Worm (Caenorhabditis elegans) whole organism, L4/young adult: ENCODE data around the gene F37C12.18.

Experiments
- dao-5 ChIP-seq: sonication (generic microtip); optimal IDR thresholded peaks from 2 replicates; lab custom pipeline; 2016; ENCODE audit warnings: missing genotype, missing genetic modification characterization, moderate library complexity, missing compliant biosample characterization
- him-1 ChIP-seq: sonication (generic microtip); optimal IDR thresholded peaks from 2 replicates; lab custom pipeline; 2016; ENCODE audit warnings: missing genotype, missing genetic modification reagents, missing genetic modification characterization, missing compliant biosample characterization

- TF ChIP-seq him-1 (tag; lab: Kevin White, UChicago) (no peak), dao-5 (tag; lab: Kevin White, UChicago) (no peak)
Observed at ce11 chrIII:7150162-7150561, 45.1 kb downstream of the F37C12.18 start.
